3 fruit fly cellular contexts compared by ENCODE assay signal in genomic region chrX:5783260-5784040, dm6.
TF ChIP-seq lines count a peak whose summit lies in the region.

No protein-coding gene starts in this region.

TF ChIP-seq in whole organism, embryonic, 481 proteins besides CTCF, POLR2A, EP300 and RAD21 (continued from another document and continues in another):
- TF ChIP-seq CG14965 (GFP tag; optimal IDR thresholded peaks at IDR 0.05; lab: Kevin White, UChicago; ENCODE audit: borderline replicate concordance) (no peak), CG1024 (GFP tag; IDR thresholded peaks at IDR 0.05; lab: Robert Waterston, UW) (no peak), CG17912 (GFP tag; optimal IDR thresholded peaks at IDR 0.05; lab: Kevin White, UChicago) (no peak), sob (GFP tag; IDR thresholded peaks at IDR 0.05; lab: Robert Waterston, UW) (no peak), emc (GFP tag; optimal IDR thresholded peaks at IDR 0.05; lab: Kevin White, UChicago) (no peak), Ravus (GFP tag; IDR thresholded peaks at IDR 0.05; lab: Robert Waterston, UW) (no peak), pum (GFP tag; optimal IDR thresholded peaks at IDR 0.05; lab: Kevin White, UChicago) (no peak), CG8089 (GFP tag; optimal IDR thresholded peaks at IDR 0.05; lab: Kevin White, UChicago) (no peak), hb (GFP tag; IDR thresholded peaks at IDR 0.05; lab: Robert Waterston, UW; ENCODE audit: partially characterized antibody) (no peak), CG31224 (GFP tag; IDR thresholded peaks at IDR 0.05; lab: Robert Waterston, UW) (no peak), CG13296 (GFP tag; optimal IDR thresholded peaks at IDR 0.05; lab: Kevin White, UChicago) (no peak), CG14014 (GFP tag; IDR thresholded peaks at IDR 0.05; lab: Robert Waterston, UW) (0 out of 2 replicates have a peak, but pooled peaks have one; percentile 23), CG6654 (GFP tag; optimal IDR thresholded peaks at IDR 0.05; lab: Kevin White, UChicago) (no peak), twi (tag; optimal IDR thresholded peaks at IDR 0.05; lab: Kevin White, UChicago) (no peak), CG8765 (GFP tag; IDR thresholded peaks at IDR 0.05; lab: Robert Waterston, UW) (no peak), CG3838 (GFP tag; optimal IDR thresholded peaks at IDR 0.05; lab: Kevin White, UChicago) (no peak), CG12236 (GFP tag; optimal IDR thresholded peaks at IDR 0.05; lab: Kevin White, UChicago) (no peak), Dref (GFP tag; IDR thresholded peaks at IDR 0.05; lab: Robert Waterston, UW) (no peak), Blimp-1 (GFP tag; optimal IDR thresholded peaks at IDR 0.05; lab: Kevin White, UChicago) (peak; percentile 84), lov (optimal IDR thresholded peaks at IDR 0.05; lab: Kevin White, UChicago) (no peak), lov (GFP tag; IDR thresholded peaks at IDR 0.05; lab: Robert Waterston, UW) (no peak), CG11085 (GFP tag; IDR thresholded peaks at IDR 0.05; lab: Robert Waterston, UW) (no peak), Ets97D (GFP tag; optimal IDR thresholded peaks at IDR 0.05; lab: Kevin White, UChicago) (no peak), CG8944 (GFP tag; optimal IDR thresholded peaks at IDR 0.05; lab: Kevin White, UChicago) (no peak), stc (GFP tag; IDR thresholded peaks at IDR 0.05; lab: Robert Waterston, UW) (no peak), CG12155 (GFP tag; optimal IDR thresholded peaks at IDR 0.05; lab: Kevin White, UChicago) (no peak), tna (GFP tag; IDR thresholded peaks at IDR 0.05; lab: Robert Waterston, UW; ENCODE audit: partially characterized antibody) (no peak), Dbx (GFP tag; IDR thresholded peaks at IDR 0.05; lab: Robert Waterston, UW) (no peak), chif (GFP tag; optimal IDR thresholded peaks at IDR 0.05; lab: Kevin White, UChicago) (peak in 1 of 2 experiments; percentile 24), Atf3 (GFP tag; optimal IDR thresholded peaks at IDR 0.05; lab: Kevin White, UChicago) (no peak), Sry-β (GFP tag; optimal IDR thresholded peaks at IDR 0.05; lab: Kevin White, UChicago) (no peak), CG15269 (tag; optimal IDR thresholded peaks at IDR 0.05; lab: Kevin White, UChicago) (peak; percentile 47), dysf (GFP tag; IDR thresholded peaks at IDR 0.05; lab: Robert Waterston, UW) (peak; percentile 51; the same call in 2 of the 3 replicates), bbx (GFP tag; IDR thresholded peaks at IDR 0.05; lab: Robert Waterston, UW; ENCODE audit: partially characterized antibody) (no peak), CG6689 (GFP tag; IDR thresholded peaks at IDR 0.05; lab: Robert Waterston, UW) (peak; percentile 68), sna (GFP tag; IDR thresholded peaks at IDR 0.05; lab: Robert Waterston, UW; ENCODE audit: partially characterized antibody) (no peak), ATbp (GFP tag; optimal IDR thresholded peaks at IDR 0.05; lab: Kevin White, UChicago) (peak; percentile 64), CG4730 (GFP tag; IDR thresholded peaks at IDR 0.05; lab: Robert Waterston, UW) (no peak), CG3163 (GFP tag; optimal IDR thresholded peaks at IDR 0.05; lab: Kevin White, UChicago) (no peak), CG6791 (GFP tag; IDR thresholded peaks at IDR 0.05; lab: Robert Waterston, UW; ENCODE audit: partially characterized antibody) (no peak), mam (GFP tag; optimal IDR thresholded peaks at IDR 0.05; lab: Kevin White, UChicago) (no peak), aop (GFP tag; IDR thresholded peaks at IDR 0.05; lab: Robert Waterston, UW) (no peak), Abd-B (GFP tag; optimal IDR thresholded peaks at IDR 0.05; lab: Kevin White, UChicago) (peak; percentile 20), Fer2 (tag; optimal IDR thresholded peaks at IDR 0.05; lab: Kevin White, UChicago) (no peak), Opbp (GFP tag; IDR thresholded peaks at IDR 0.05; lab: Robert Waterston, UW; ENCODE audit: partially characterized antibody) (no peak)

TF ChIP-seq in whole organism, prepupa, 60 proteins besides CTCF, POLR2A, EP300 and RAD21 (continued from another document):
- TF ChIP-seq Sox102F (GFP tag; optimal IDR thresholded peaks at IDR 0.05; lab: Kevin White, UChicago) (peak; percentile 74), CG6163 (GFP tag; IDR thresholded peaks at IDR 0.05; lab: Robert Waterston, UW) (peak; percentile 72; the same call in 2 of the 3 replicates), Sox15 (GFP tag; optimal IDR thresholded peaks at IDR 0.05; lab: Kevin White, UChicago) (peak; percentile 50), CG31627 (GFP tag; optimal IDR thresholded peaks at IDR 0.05; lab: Kevin White, UChicago) (peak; percentile 69), CG10631 (GFP tag; optimal IDR thresholded peaks at IDR 0.05; lab: Kevin White, UChicago) (peak; percentile 58), CG8632 (GFP tag; optimal IDR thresholded peaks at IDR 0.05; lab: Kevin White, UChicago) (peak; percentile 64), CG4318 (GFP tag; optimal IDR thresholded peaks at IDR 0.05; lab: Kevin White, UChicago) (peak; percentile 74), fd85E (GFP tag; optimal IDR thresholded peaks at IDR 0.05; lab: Kevin White, UChicago) (no peak), Ets96B (tag; optimal IDR thresholded peaks at IDR 0.05; lab: Kevin White, UChicago) (peak; percentile 44), Eip78C (GFP tag; lab: Kevin White, UChicago) (peak; percentile 90), CG11294 (GFP tag; IDR thresholded peaks at IDR 0.05; lab: Robert Waterston, UW) (no peak), CG10669 (GFP tag; optimal IDR thresholded peaks at IDR 0.05; lab: Kevin White, UChicago) (peak; percentile 36), CG11902 (GFP tag; optimal IDR thresholded peaks at IDR 0.05; lab: Kevin White, UChicago) (peak; percentile 11), vri (GFP tag; optimal IDR thresholded peaks at IDR 0.05; lab: Kevin White, UChicago) (peak; percentile 80), Eip93F (GFP tag; optimal IDR thresholded peaks at IDR 0.05; lab: Kevin White, UChicago) (peak; percentile 5), Met (GFP tag; optimal IDR thresholded peaks at IDR 0.05; lab: Kevin White, UChicago) (peak; percentile 82), OdsH (GFP tag; optimal IDR thresholded peaks at IDR 0.05; lab: Kevin White, UChicago) (peak; percentile 70), CG8319 (GFP tag; optimal IDR thresholded peaks at IDR 0.05; lab: Kevin White, UChicago) (peak; percentile 23), CG6854 (GFP tag; optimal IDR thresholded peaks at IDR 0.05; lab: Kevin White, UChicago) (peak; percentile 20), CG3032 (tag; optimal IDR thresholded peaks at IDR 0.05; lab: Kevin White, UChicago) (no peak), CG6792 (GFP tag; optimal IDR thresholded peaks at IDR 0.05; lab: Kevin White, UChicago) (peak; percentile 79), dsx (GFP tag; optimal IDR thresholded peaks at IDR 0.05; lab: Kevin White, UChicago; ENCODE audit: poor library complexity, severe bottlenecking) (no peak), Hr38 (GFP tag; optimal IDR thresholded peaks at IDR 0.05; lab: Kevin White, UChicago) (no peak), Blimp-1 (GFP tag; optimal IDR thresholded peaks at IDR 0.05; lab: Kevin White, UChicago) (peak; percentile 82), CG15336 (GFP tag; IDR thresholded peaks at IDR 0.05; lab: Robert Waterston, UW) (peak; percentile 74), cyc (GFP tag; optimal IDR thresholded peaks at IDR 0.05; lab: Kevin White, UChicago) (peak; percentile 46), CG3919 (GFP tag; optimal IDR thresholded peaks at IDR 0.05; lab: Kevin White, UChicago) (peak; percentile 72), Sox14 (GFP tag; optimal IDR thresholded peaks at IDR 0.05; lab: Kevin White, UChicago) (peak; percentile 69), spab (GFP tag; optimal IDR thresholded peaks at IDR 0.05; lab: Kevin White, UChicago) (peak; percentile 1), eg (GFP tag; IDR thresholded peaks at IDR 0.05; lab: Robert Waterston, UW) (peak; percentile 71; the same call in 2 of the 3 replicates), lz (GFP tag; optimal IDR thresholded peaks at IDR 0.05; lab: Kevin White, UChicago) (peak; percentile 76), salr (GFP tag; optimal IDR thresholded peaks at IDR 0.05; lab: Kevin White, UChicago) (peak; percentile 11 to 13), dac (GFP tag; optimal IDR thresholded peaks at IDR 0.05; lab: Kevin White, UChicago) (peak; percentile 64), fkh (GFP tag; optimal IDR thresholded peaks at IDR 0.05; lab: Kevin White, UChicago) (no peak), CG32006 (GFP tag; optimal IDR thresholded peaks at IDR 0.05; lab: Kevin White, UChicago) (peak; percentile 89), esn (GFP tag; optimal IDR thresholded peaks at IDR 0.05; lab: Kevin White, UChicago) (peak; percentile 84), Gug (GFP tag; IDR thresholded peaks at IDR 0.05; lab: Robert Waterston, UW) (no peak)

TF ChIP-seq in whole organism, wandering third instar larva, 38 proteins besides CTCF, POLR2A, EP300 and RAD21 (continued from another document):
- TF ChIP-seq tai (GFP tag; optimal IDR thresholded peaks at IDR 0.05; lab: Kevin White, UChicago) (no peak), sage (GFP tag; optimal IDR thresholded peaks at IDR 0.05; lab: Kevin White, UChicago) (peak; percentile 65), fru (GFP tag; optimal IDR thresholded peaks at IDR 0.05; lab: Kevin White, UChicago) (peak; percentile 73), HLH106 (tag; optimal IDR thresholded peaks at IDR 0.05; lab: Kevin White, UChicago) (peak; percentile 67), h (GFP tag; optimal IDR thresholded peaks at IDR 0.05; lab: Kevin White, UChicago) (peak; percentile 77), Sp1 (GFP tag; optimal IDR thresholded peaks at IDR 0.05; lab: Kevin White, UChicago) (peak; percentile 65)
